Worm (Caenorhabditis elegans): Measurements from ENCODE around the gene wip-1.
A peak's percentile ranks its signal among the peaks of the same experiment; 100 is the strongest.

- TF ChIP-seq ceh-19 (GFP tag; optimal IDR thresholded peaks at IDR 0.05) = no peak
- TF ChIP-seq F13H6.1 (tag; optimal IDR thresholded peaks at IDR 0.05) = no peak
- peak; percentile 34 for TF ChIP-seq ama-1 (optimal IDR thresholded peaks at IDR 0.05)
- no peak for TF ChIP-seq pqm-1 (tag; optimal IDR thresholded peaks at IDR 0.05)
Measured at ce11 chrIII:5025136-5025629, 6.7 kb downstream of the wip-1 start.

Data from whole organism, late embryonic.